Worm (Caenorhabditis elegans) whole organism, L2 larva: ENCODE measurements around the gene C04C3.14.

Experiments
- R02D3.7 ChIP-seq: fragments of 150-350 bp; optimal IDR thresholded peaks from 2 replicates; lab custom pipeline; 2014; ENCODE audit warnings: missing biosample characterization, missing genetic modification characterization
- ZK546.5 ChIP-seq: sonication (generic microtip); optimal IDR thresholded peaks from 2 replicates; lab custom pipeline; 2017; ENCODE audit warnings: missing biosample characterization, missing genetic modification characterization
- alr-1 ChIP-seq: fragments of 150-350 bp; optimal IDR thresholded peaks from 2 replicates; lab custom pipeline; 2014; ENCODE audit warnings: missing biosample characterization, missing genetic modification characterization
- aly-2 ChIP-seq: fragments of 150-350 bp; optimal IDR thresholded peaks from 2 replicates; lab custom pipeline; 2014; ENCODE audit warnings: missing biosample characterization, missing genetic modification characterization
- elt-3 ChIP-seq: sonication (generic microtip); optimal IDR thresholded peaks from 2 replicates; lab custom pipeline; 2017; ENCODE audit warnings: missing biosample characterization, missing genetic modification characterization
- fos-1 ChIP-seq: fragments of 150-350 bp; optimal IDR thresholded peaks from 2 replicates; lab custom pipeline; 2014; ENCODE audit warnings: missing biosample characterization, missing genetic modification characterization
- lin-11 ChIP-seq: fragments of 150-350 bp; sonication (generic microtip); optimal IDR thresholded peaks from 2 replicates; lab custom pipeline; 2014; ENCODE audit warnings: missing biosample characterization, missing genetic modification characterization, inconsistent platforms, mixed read lengths
- lin-13 ChIP-seq: fragments of 150-350 bp; optimal IDR thresholded peaks from 2 replicates; lab custom pipeline; 2014; ENCODE audit warnings: missing biosample characterization, missing genetic modification reagents, missing genetic modification characterization
- mdl-1 ChIP-seq, 2 experiments: fragments of 150-350 bp in 1 of 2; sonication (generic microtip) in 1 of 2; optimal IDR thresholded peaks; 2 replicates each; lab custom pipeline; 2017; ENCODE audit warnings: missing biosample characterization in 2 of 2, missing genetic modification characterization in 2 of 2
- nhr-11 ChIP-seq: fragments of 150-350 bp; optimal IDR thresholded peaks from 2 replicates; lab custom pipeline; 2014; ENCODE audit warnings: missing biosample characterization, missing genetic modification characterization
- nhr-77 ChIP-seq: fragments of 150-350 bp; optimal IDR thresholded peaks from 2 replicates; lab custom pipeline; 2014; ENCODE audit warnings: missing biosample characterization, missing genetic modification characterization
- unc-39 ChIP-seq: fragments of 150-350 bp; optimal IDR thresholded peaks from 2 replicates; lab custom pipeline; 2014; ENCODE audit warnings: missing biosample characterization, missing genetic modification characterization
- zag-1 ChIP-seq: fragments of 150-350 bp; optimal IDR thresholded peaks from 2 replicates; lab custom pipeline; 2014; ENCODE audit warnings: missing biosample characterization, missing genetic modification characterization

ce11 chrIV:3436021-3436420 lies 40.3 kb downstream of the C04C3.14 start, which contains the start of gene srz-32:
- TF ChIP-seq lin-11 (tag; lab: Kevin White, UChicago) (no peak), elt-3 (tag; lab: Kevin White, UChicago) (no peak), zag-1 (no peak), R02D3.7 (tag; lab: Kevin White, UChicago) (no peak), aly-2 (tag; lab: Kevin White, UChicago) (no peak), nhr-11 (tag; lab: Kevin White, UChicago) (no peak), nhr-77 (tag; lab: Kevin White, UChicago) (no peak), fos-1 (tag; lab: Kevin White, UChicago) (no peak), ZK546.5 (no peak), lin-13 (GFP tag; lab: Kevin White, UChicago) (no peak), mdl-1 (tag; optimal IDR thresholded peaks at IDR 0.05; lab: Kevin White, UChicago) (no peak), alr-1 (tag; lab: Kevin White, UChicago) (no peak), unc-39 (tag; lab: Kevin White, UChicago) (no peak)
